Worm (Caenorhabditis elegans) whole organism, L1 larva: ENCODE results near the gene C52B9.8.

Source experiments
- Y116A8C.19 ChIP-seq: sonication (generic microtip); optimal IDR thresholded peaks from 2 replicates; lab custom pipeline; 2016; ENCODE audit warnings: missing compliant biosample characterization, missing genetic modification characterization, borderline replicate concordance
- aha-1 ChIP-seq: fragments of 150-350 bp; optimal IDR thresholded peaks from 2 replicates; lab custom pipeline; 2014; ENCODE audit warnings: missing biosample characterization, missing genetic modification characterization
- blmp-1 ChIP-seq: fragments of 150-350 bp; optimal IDR thresholded peaks from 2 replicates; lab custom pipeline; 2014; ENCODE audit warnings: missing biosample characterization, missing genetic modification characterization
- ceh-8 ChIP-seq: fragments of 200-800 bp; sonication (Bioruptor generic); optimal IDR thresholded peaks from 2 replicates; lab custom pipeline; 2018; ENCODE audit warnings: mild to moderate bottlenecking, missing genetic modification characterization, moderate library complexity, missing compliant biosample characterization
- dsc-1 ChIP-seq: sonication (generic microtip); optimal IDR thresholded peaks from 2 replicates; lab custom pipeline; 2016; ENCODE audit warnings: mild to moderate bottlenecking, missing genetic modification characterization, missing compliant biosample characterization
- efl-3 ChIP-seq: fragments of 200-800 bp; sonication (Bioruptor generic); optimal IDR thresholded peaks from 2 replicates; lab custom pipeline; 2018; ENCODE audit warnings: mild to moderate bottlenecking, missing genetic modification characterization, missing compliant biosample characterization
- egl-13 ChIP-seq: sonication (generic microtip); optimal IDR thresholded peaks from 2 replicates; lab custom pipeline; 2016; ENCODE audit warnings: missing genotype, missing genetic modification reagents, missing genetic modification characterization, missing compliant biosample characterization
- egl-27 ChIP-seq, 2 experiments: fragments of 150-350 bp in 1 of 2; sonication (generic microtip); optimal IDR thresholded peaks; 3 replicates each; lab custom pipeline; 2017 to 2018; ENCODE audit warnings: missing biosample characterization in 2 of 2, missing genetic modification characterization in 2 of 2, missing genetic modification reagents in 2 of 2
- elt-2 ChIP-seq: sonication (generic microtip); optimal IDR thresholded peaks from 2 replicates; lab custom pipeline; 2016; ENCODE audit warnings: missing genetic modification characterization, mild to moderate bottlenecking, inconsistent platforms, missing compliant biosample characterization, missing genetic modification reagents
- grh-1 ChIP-seq: fragments of 200-800 bp; sonication (Bioruptor generic); IDR thresholded peaks from 2 replicates; pipeline ENCODE4 v1.3.6; 2022; ENCODE audit warnings: missing genetic modification reagents, missing genetic modification characterization, missing compliant biosample characterization
- isw-1 ChIP-seq: fragments of 200-800 bp; sonication (Bioruptor generic); IDR thresholded peaks from 2 replicates; pipeline ENCODE4 v1.3.6; 2022; ENCODE audit warnings: missing genetic modification characterization, missing compliant biosample characterization
- lin-14 ChIP-seq: fragments of 200-800 bp; sonication (Bioruptor generic); optimal IDR thresholded peaks from 2 replicates; lab custom pipeline; 2018; ENCODE audit warnings: mild to moderate bottlenecking, missing genetic modification characterization, moderate library complexity, missing compliant biosample characterization
- lin-35 ChIP-seq, 2 experiments: fragments of 150-350 bp; optimal IDR thresholded peaks; 2 replicates each; lab custom pipeline; 2014; ENCODE audit warnings: missing biosample characterization in 2 of 2, missing genetic modification characterization in 2 of 2, missing genetic modification reagents in 2 of 2
- lin-39 ChIP-seq: fragments of 150-350 bp; optimal IDR thresholded peaks from 2 replicates; lab custom pipeline; 2014; ENCODE audit warnings: missing biosample characterization, missing genetic modification reagents, missing genetic modification characterization
- lsy-2 ChIP-seq, 2 experiments: fragments of 150-350 bp; optimal IDR thresholded peaks; 2 replicates each; lab custom pipeline; 2014; ENCODE audit warnings: missing biosample characterization in 2 of 2, missing genetic modification characterization in 2 of 2
- mab-9 ChIP-seq: fragments of 200-800 bp; sonication (Bioruptor generic); IDR thresholded peaks from 2 replicates; pipeline ENCODE4 v1.3.6; 2022; ENCODE audit warnings: missing genetic modification reagents, missing genetic modification characterization, missing compliant biosample characterization
- mdl-1 ChIP-seq, 2 experiments: fragments of 150-350 bp; optimal IDR thresholded peaks; 2 replicates each; lab custom pipeline; 2014 to 2017; ENCODE audit warnings: missing biosample characterization in 2 of 2, missing genetic modification characterization in 2 of 2, inconsistent platforms in 1 of 2
- mef-2 ChIP-seq: fragments of 150-350 bp; optimal IDR thresholded peaks from 2 replicates; lab custom pipeline; 2014; ENCODE audit warnings: missing biosample characterization, missing genetic modification characterization
- mep-1 ChIP-seq: fragments of 150-350 bp; optimal IDR thresholded peaks from 2 replicates; lab custom pipeline; 2014; ENCODE audit warnings: missing biosample characterization, missing genetic modification characterization
- nhr-20 ChIP-seq: sonication (generic microtip); optimal IDR thresholded peaks from 2 replicates; lab custom pipeline; 2016; ENCODE audit warnings: mild to moderate bottlenecking, missing genetic modification characterization, missing compliant biosample characterization
- nhr-237 ChIP-seq: fragments of 150-350 bp; optimal IDR thresholded peaks from 2 replicates; lab custom pipeline; 2014; ENCODE audit warnings: missing biosample characterization, missing genetic modification characterization
- nhr-28 ChIP-seq: fragments of 150-350 bp; optimal IDR thresholded peaks from 2 replicates; lab custom pipeline; 2014; ENCODE audit warnings: missing biosample characterization, missing genetic modification characterization
- nhr-47 ChIP-seq: sonication (generic microtip); optimal IDR thresholded peaks from 2 replicates; lab custom pipeline; 2016; ENCODE audit warnings: mild to moderate bottlenecking, missing genetic modification characterization, moderate library complexity, missing compliant biosample characterization
- nhr-71 ChIP-seq: sonication (generic microtip); optimal IDR thresholded peaks from 2 replicates; lab custom pipeline; 2016; ENCODE audit warnings: mild to moderate bottlenecking, missing genetic modification characterization, moderate library complexity, missing compliant biosample characterization
- nhr-77 ChIP-seq: fragments of 150-350 bp; optimal IDR thresholded peaks from 2 replicates; lab custom pipeline; 2014; ENCODE audit warnings: missing biosample characterization, missing genetic modification characterization
- nhr-85 ChIP-seq: sonication (generic microtip); peaks from one replicate; lab custom pipeline; 2016; ENCODE audit warnings: missing genetic modification characterization, inconsistent platforms, missing compliant biosample characterization
- rnt-1 ChIP-seq: sonication (generic microtip); optimal IDR thresholded peaks from 2 replicates; lab custom pipeline; 2016; ENCODE audit warnings: mild to moderate bottlenecking, missing genetic modification characterization, moderate library complexity, missing compliant biosample characterization
- snpc-4 ChIP-seq: fragments of 150-350 bp; optimal IDR thresholded peaks from 2 replicates; lab custom pipeline; 2014; ENCODE audit warnings: missing biosample characterization, missing genetic modification characterization
- snu-23 ChIP-seq: sonication (generic microtip); optimal IDR thresholded peaks from 2 replicates; lab custom pipeline; 2016; ENCODE audit warnings: missing genetic modification characterization, missing compliant biosample characterization
- sox-4 ChIP-seq: sonication (generic microtip); optimal IDR thresholded peaks from 2 replicates; lab custom pipeline; 2016; ENCODE audit warnings: missing genetic modification characterization, missing compliant biosample characterization
- tlp-1 ChIP-seq: fragments of 150-350 bp; optimal IDR thresholded peaks from 2 replicates; lab custom pipeline; 2014; ENCODE audit warnings: missing biosample characterization, missing genetic modification characterization
- unc-62 ChIP-seq: fragments of 150-350 bp; optimal IDR thresholded peaks from 2 replicates; lab custom pipeline; 2014; ENCODE audit warnings: missing biosample characterization, missing genetic modification reagents, missing genetic modification characterization
- unc-98 ChIP-seq: fragments of 200-800 bp; sonication (Bioruptor generic); IDR thresholded peaks from 2 replicates; pipeline ENCODE4 v1.3.6; 2022; ENCODE audit warnings: missing genetic modification characterization, missing compliant biosample characterization
- xbp-1 ChIP-seq: sonication (generic microtip); optimal IDR thresholded peaks from 2 replicates; lab custom pipeline; 2016; ENCODE audit warnings: missing genetic modification characterization, missing compliant biosample characterization
- zag-1 ChIP-seq: fragments of 150-350 bp; optimal IDR thresholded peaks from 2 replicates; lab custom pipeline; 2014; ENCODE audit warnings: missing biosample characterization, missing genetic modification characterization

C52B9.8 gene

DNA sequence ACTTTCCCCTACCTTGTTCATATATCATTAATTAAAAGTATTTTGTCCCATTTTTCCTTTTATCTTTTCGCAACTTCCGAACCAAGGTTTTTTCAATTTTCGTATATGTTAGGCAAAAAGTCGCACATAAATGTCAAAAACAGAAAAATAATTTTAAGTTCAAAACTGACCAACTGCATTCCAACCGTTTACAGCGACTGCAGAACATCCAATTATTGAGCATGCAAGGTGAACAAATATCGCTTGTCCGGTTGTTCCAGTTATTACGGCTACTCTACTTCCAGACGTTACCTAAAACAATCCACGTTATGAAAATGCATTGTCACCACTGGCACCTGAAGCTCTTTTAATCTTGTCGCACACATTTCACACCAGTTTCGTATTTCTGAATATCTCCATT, 38.0 kb downstream of the C52B9.8 start, which contains the start of gene C52B9.10:
C52B9.10 (plus strand) TSS at position 301 of the 400 bp plus-strand sequence.
- no peak for TF ChIP-seq mab-9 (GFP tag; lab: Robert Waterston, UW)
- TF ChIP-seq grh-1 (GFP tag; lab: Robert Waterston, UW), result no peak
- no peak for TF ChIP-seq isw-1
- no peak for TF ChIP-seq tlp-1 (tag; lab: Kevin White, UChicago)
- TF ChIP-seq nhr-28 (tag; lab: Kevin White, UChicago), result no peak
- no peak for TF ChIP-seq nhr-77 (tag; lab: Kevin White, UChicago)
- TF ChIP-seq egl-13 (tag; lab: Kevin White, UChicago), result no peak
- no peak for TF ChIP-seq xbp-1 (tag; lab: Kevin White, UChicago)
- no peak for TF ChIP-seq unc-62
- TF ChIP-seq mdl-1 (tag; optimal IDR thresholded peaks at IDR 0.05; lab: Kevin White, UChicago), result no peak
- no peak for TF ChIP-seq zag-1 (tag; lab: Kevin White, UChicago)

DNA sequence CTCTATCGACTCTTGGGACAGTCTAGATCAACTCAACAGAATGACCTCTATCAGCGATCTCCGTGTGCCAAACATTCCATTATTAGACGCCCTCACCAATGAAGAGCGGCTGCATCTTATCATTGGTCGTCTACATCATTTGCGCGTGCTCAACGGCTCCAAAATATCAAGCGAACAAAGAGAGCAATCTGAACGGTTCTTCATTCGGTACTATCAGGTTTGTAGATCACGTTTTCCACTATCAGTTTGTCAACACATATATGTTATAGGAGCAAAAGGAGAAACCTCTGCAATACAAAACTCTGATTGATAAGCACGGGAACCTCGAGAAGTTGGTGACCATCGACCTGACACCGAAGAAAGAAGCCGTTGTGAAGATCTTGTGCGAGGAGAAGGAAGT, 43.2 kb downstream of the C52B9.8 start:
- TF ChIP-seq dsc-1 (tag; lab: Kevin White, UChicago) (no peak), elt-2 (peak; percentile 43)

DNA sequence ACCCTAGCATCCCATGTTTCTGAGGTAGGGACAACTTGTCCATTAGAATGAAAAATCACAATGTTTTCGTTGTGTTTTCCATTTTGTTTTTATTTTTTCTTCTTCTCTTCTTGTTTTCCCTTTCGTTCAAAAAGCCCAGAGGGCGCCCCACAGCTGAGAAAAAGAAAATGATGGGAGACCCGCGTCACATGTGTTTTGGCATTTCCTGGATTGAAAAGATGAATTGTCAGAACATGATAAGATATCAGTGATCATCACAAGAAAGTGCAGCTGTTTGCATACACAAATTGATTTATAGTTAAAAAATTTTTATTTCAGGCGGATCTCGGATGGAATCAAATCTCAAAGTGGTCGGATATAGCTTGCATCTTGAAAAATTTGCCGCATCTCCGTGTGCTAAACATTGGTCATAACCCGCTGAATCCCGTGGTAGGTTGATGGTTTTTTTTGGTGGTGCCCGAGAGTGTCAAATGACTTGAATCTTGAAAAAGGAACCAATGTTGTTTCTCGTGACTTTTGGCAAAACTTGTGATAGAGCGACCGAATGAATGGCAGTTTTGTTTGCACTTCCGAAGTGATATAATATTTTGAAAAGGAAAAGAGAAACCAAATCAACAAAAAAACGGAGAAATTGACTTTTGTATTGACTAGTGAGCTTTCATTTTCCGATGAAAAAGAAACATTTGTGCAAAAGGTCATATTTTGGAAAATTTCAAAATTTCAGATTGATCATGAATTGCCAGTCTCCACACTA, 45.2 kb downstream of the C52B9.8 start:
- no peak for TF ChIP-seq tlp-1 (tag; lab: Kevin White, UChicago)
- peak; percentile 2 for TF ChIP-seq xbp-1 (tag; lab: Kevin White, UChicago)
- no peak for TF ChIP-seq nhr-47 (tag; lab: Kevin White, UChicago)
- no peak for TF ChIP-seq nhr-237 (tag; lab: Kevin White, UChicago)
- no peak for TF ChIP-seq ceh-8
- no peak for TF ChIP-seq Y116A8C.19 (tag; lab: Kevin White, UChicago)
- peak; percentile 38 for TF ChIP-seq nhr-85
- peak in 1 of 2 experiments; percentile 38 for TF ChIP-seq mdl-1 (tag; optimal IDR thresholded peaks at IDR 0.05; lab: Kevin White, UChicago)
- TF ChIP-seq lsy-2 (tag; optimal IDR thresholded peaks at IDR 0.05; lab: Kevin White, UChicago), result peak in 1 of 2 experiments; percentile 9
- peak; percentile 89 for TF ChIP-seq blmp-1 (tag; lab: Kevin White, UChicago)
- TF ChIP-seq lin-39, result peak; percentile 35
- TF ChIP-seq egl-13 (tag; lab: Kevin White, UChicago), result no peak
- no peak for TF ChIP-seq aha-1 (tag; lab: Kevin White, UChicago)
- no peak for TF ChIP-seq unc-62
- peak; percentile 3 for TF ChIP-seq mep-1 (tag; lab: Kevin White, UChicago)
- no peak for TF ChIP-seq unc-98 (GFP tag; lab: Robert Waterston, UW)
- TF ChIP-seq snpc-4 (tag; lab: Kevin White, UChicago), result no peak
- peak; percentile 26 for TF ChIP-seq elt-2
- no peak for TF ChIP-seq egl-27 (tag; optimal IDR thresholded peaks at IDR 0.05; lab: Kevin White, UChicago)
- TF ChIP-seq lin-35 (GFP tag; optimal IDR thresholded peaks at IDR 0.05; lab: Kevin White, UChicago), result peak in 1 of 2 experiments; percentile 64
- peak; percentile 45 for TF ChIP-seq rnt-1 (tag; lab: Kevin White, UChicago)
- peak; percentile 16 for TF ChIP-seq snu-23
- TF ChIP-seq nhr-71 (tag; lab: Kevin White, UChicago), result peak; percentile 71
- no peak for TF ChIP-seq sox-4 (tag; lab: Kevin White, UChicago)
- TF ChIP-seq nhr-20 (tag; lab: Kevin White, UChicago), result peak; percentile 46
- TF ChIP-seq efl-3 (GFP tag; lab: Kevin White, UChicago), result no peak
- TF ChIP-seq mef-2 (tag; lab: Kevin White, UChicago), result no peak
- TF ChIP-seq lin-14 (GFP tag; lab: Kevin White, UChicago), result peak; percentile 53
